Fruit fly (Drosophila melanogaster) whole organism, wandering third instar larva: Measurements from ENCODE around the gene Vps60.

ENCODE experiments used
- Abd-B ChIP-seq: fragments of >200 bp; optimal IDR thresholded peaks from 2 replicates; lab custom pipeline; 2017; ENCODE audit warnings: missing biosample characterization, missing genetic modification characterization
- CG32264 ChIP-seq: fragments of 200-800 bp; sonication (Bioruptor generic); optimal IDR thresholded peaks from 2 replicates; lab custom pipeline; 2016; ENCODE audit warnings: missing biosample characterization, missing genetic modification characterization
- CG9705 ChIP-seq: fragments of 200-800 bp; sonication (Bioruptor generic); optimal IDR thresholded peaks from 2 replicates; lab custom pipeline; 2018; ENCODE audit warnings: missing biosample characterization, mild to moderate bottlenecking, missing genetic modification characterization
- Dfd ChIP-seq: fragments of >200 bp; optimal IDR thresholded peaks from 2 replicates; lab custom pipeline; 2017; ENCODE audit warnings: missing biosample characterization, missing genetic modification characterization
- Dif ChIP-seq: fragments of 200-275, 200-300 bp; sonication (Bioruptor generic); optimal IDR thresholded peaks from 2 replicates; lab custom pipeline; 2018; ENCODE audit warnings: missing biosample characterization, missing genetic modification characterization; ENCODE audit not compliant: partially characterized antibody
- GATAd ChIP-seq: sonication (Bioruptor generic); optimal IDR thresholded peaks from 2 replicates; lab custom pipeline; 2016; ENCODE audit warnings: missing biosample characterization, missing genetic modification characterization
- HLH106 ChIP-seq: fragments of 200-800 bp; optimal IDR thresholded peaks from 3 replicates; lab custom pipeline; 2019; ENCODE audit warnings: missing biosample characterization, mild to moderate bottlenecking, missing genetic modification characterization, moderate library complexity
- Hnf4 ChIP-seq: fragments of 200-800 bp; sonication (Bioruptor generic); optimal IDR thresholded peaks from 2 replicates; lab custom pipeline; 2016; ENCODE audit warnings: missing biosample characterization, mild to moderate bottlenecking, missing genetic modification characterization
- Hr78 ChIP-seq: fragments of >200 bp; optimal IDR thresholded peaks from 2 replicates; lab custom pipeline; 2017; ENCODE audit warnings: missing biosample characterization, missing genetic modification characterization
- Hr83 ChIP-seq: fragments of 200-300 bp; sonication (Bioruptor generic); optimal IDR thresholded peaks from 2 replicates; lab custom pipeline; 2016; ENCODE audit warnings: missing biosample characterization, mild to moderate bottlenecking, missing genetic modification characterization, moderate library complexity; ENCODE audit not compliant: poor library complexity, severe bottlenecking
- Jra ChIP-seq: sonication (Bioruptor generic); optimal IDR thresholded peaks from 2 replicates; lab custom pipeline; 2016; ENCODE audit warnings: missing biosample characterization, missing genetic modification characterization
- Mio ChIP-seq: sonication (Bioruptor generic); optimal IDR thresholded peaks from 2 replicates; lab custom pipeline; 2016; ENCODE audit warnings: missing biosample characterization, missing genetic modification characterization
- Myc ChIP-seq: fragments of >200 bp; optimal IDR thresholded peaks from 2 replicates; lab custom pipeline; 2017
- N ChIP-seq: fragments of >200 bp; optimal IDR thresholded peaks from 2 replicates; lab custom pipeline; 2018; ENCODE audit warnings: missing biosample characterization, missing external identifiers, missing genetic modification characterization
- OdsH ChIP-seq: fragments of 200-800 bp; sonication (Bioruptor generic); optimal IDR thresholded peaks from 2 replicates; lab custom pipeline; 2016; ENCODE audit warnings: missing biosample characterization, mild to moderate bottlenecking, missing genetic modification characterization
- Sp1 ChIP-seq: fragments of 200-800 bp; sonication (Bioruptor generic); optimal IDR thresholded peaks from 3 replicates; lab custom pipeline; 2019; ENCODE audit warnings: missing biosample characterization, mild to moderate bottlenecking, missing genetic modification characterization, moderate library complexity
- Vsx2 ChIP-seq: fragments of 200-300, 225-300 bp; sonication (Bioruptor generic); optimal IDR thresholded peaks from 2 replicates; lab custom pipeline; 2018; ENCODE audit warnings: missing biosample characterization, missing genetic modification characterization; ENCODE audit not compliant: partially characterized antibody
- br ChIP-seq: fragments of 200-800 bp; sonication (Bioruptor generic); optimal IDR thresholded peaks from 2 replicates; lab custom pipeline; 2016; ENCODE audit warnings: missing biosample characterization, missing genetic modification characterization
- dl ChIP-seq, 2 experiments: fragments of 175-275, 200-275 bp in 1 of 2; fragments of 200-275 bp in 1 of 2; sonication (Bioruptor generic); optimal IDR thresholded peaks; lab custom pipeline; 2018; ENCODE audit warnings: mild to moderate bottlenecking in 2 of 2, missing biosample characterization in 2 of 2, missing genetic modification characterization in 2 of 2, moderate library complexity in 2 of 2; ENCODE audit not compliant: partially characterized antibody in 2 of 2, insufficient read depth in 1 of 2
- dmrt93B ChIP-seq: fragments of 200-800 bp; sonication (Bioruptor generic); optimal IDR thresholded peaks from 2 replicates; lab custom pipeline; 2018; ENCODE audit warnings: missing biosample characterization, mild to moderate bottlenecking, missing genetic modification characterization
- dsf ChIP-seq: sonication (Bioruptor generic); optimal IDR thresholded peaks from 2 replicates; lab custom pipeline; 2016; ENCODE audit warnings: missing biosample characterization, missing genetic modification characterization, borderline replicate concordance
- foxo ChIP-seq, 2 experiments: fragments of 200-800 bp; sonication (Bioruptor generic); optimal IDR thresholded peaks; 2 replicates in 1 of 2; 3 replicates in 1 of 2; lab custom pipeline; 2016 to 2017; ENCODE audit warnings: missing biosample characterization in 2 of 2, missing genetic modification characterization in 2 of 2
- h ChIP-seq: fragments of 200-800 bp; sonication (Bioruptor generic); optimal IDR thresholded peaks from 3 replicates; lab custom pipeline; 2016; ENCODE audit warnings: missing biosample characterization, mild to moderate bottlenecking, missing genetic modification characterization
- lola ChIP-seq: fragments of >200 bp; optimal IDR thresholded peaks from 2 replicates; lab custom pipeline; 2017; ENCODE audit warnings: missing biosample characterization, missing genetic modification characterization
- pan ChIP-seq: fragments of >200 bp; optimal IDR thresholded peaks from 2 replicates; lab custom pipeline; 2017
- psq ChIP-seq: fragments of 200-800 bp; sonication (Bioruptor generic); optimal IDR thresholded peaks from 3 replicates; lab custom pipeline; 2017; ENCODE audit warnings: missing biosample characterization, mild to moderate bottlenecking, missing genetic modification characterization, moderate library complexity
- rgr ChIP-seq: fragments of 200-800 bp; sonication (Bioruptor generic); optimal IDR thresholded peaks from 3 replicates; lab custom pipeline; 2016; ENCODE audit warnings: missing biosample characterization, mild to moderate bottlenecking, missing genetic modification characterization
- sage ChIP-seq: fragments of 200-800 bp; sonication (Bioruptor generic); optimal IDR thresholded peaks from 2 replicates; lab custom pipeline; 2016; ENCODE audit warnings: missing biosample characterization, mild to moderate bottlenecking, missing genetic modification characterization
- sv ChIP-seq: fragments of 200-800 bp; sonication (Bioruptor generic); optimal IDR thresholded peaks from 3 replicates; lab custom pipeline; 2016; ENCODE audit warnings: missing biosample characterization, missing genetic modification characterization
- usp ChIP-seq: fragments of >200 bp; optimal IDR thresholded peaks from 2 replicates; lab custom pipeline; 2017; ENCODE audit warnings: missing biosample characterization, missing genetic modification characterization
- woc ChIP-seq: sonication (Bioruptor generic); optimal IDR thresholded peaks from 2 replicates; lab custom pipeline; 2016; ENCODE audit warnings: missing biosample characterization, mild to moderate bottlenecking, missing genetic modification characterization

Vps60 gene

dm6 chr3L:17596897-17597296 is 24.5 kb downstream of the Vps60 start (continued):
- no peak for TF ChIP-seq Mio (GFP tag; lab: Kevin White, UChicago)
- TF ChIP-seq Dif (GFP tag; lab: Kevin White, UChicago), result no peak
- TF ChIP-seq Dfd (GFP tag; lab: Kevin White, UChicago), result no peak
- TF ChIP-seq GATAd (GFP tag; lab: Kevin White, UChicago), result no peak
- no peak for TF ChIP-seq N (GFP tag; lab: Kevin White, UChicago)
- TF ChIP-seq usp, result no peak
- no peak for TF ChIP-seq rgr (GFP tag; lab: Kevin White, UChicago)
- TF ChIP-seq dsf (GFP tag; lab: Kevin White, UChicago), result no peak
- no peak for TF ChIP-seq CG32264
- no peak for TF ChIP-seq h (GFP tag; lab: Kevin White, UChicago)
- no peak for TF ChIP-seq psq (GFP tag; lab: Kevin White, UChicago)

dm6 chr3L:17595810-17596561 is 25.4 kb downstream of the Vps60 start:
- TF ChIP-seq Hr78 (no peak), HLH106 (tag; lab: Kevin White, UChicago) (no peak), h (GFP tag; lab: Kevin White, UChicago) (no peak), CG32264 (no peak), Myc (no peak), pan (lab: Kevin White, UChicago) (no peak), lola (GFP tag; lab: Kevin White, UChicago) (no peak), Hr83 (GFP tag; lab: Kevin White, UChicago) (no peak), Abd-B (no peak), N (GFP tag; lab: Kevin White, UChicago) (no peak), br (GFP tag; lab: Kevin White, UChicago) (no peak), Vsx2 (GFP tag; lab: Kevin White, UChicago) (no peak), foxo (GFP tag; optimal IDR thresholded peaks at IDR 0.05; lab: Kevin White, UChicago) (no peak), usp (no peak), sage (GFP tag; lab: Kevin White, UChicago) (no peak), GATAd (GFP tag; lab: Kevin White, UChicago) (no peak), dmrt93B (no peak), psq (GFP tag; lab: Kevin White, UChicago) (no peak), sv (GFP tag; lab: Kevin White, UChicago) (no peak)

- TF ChIP-seq sv (GFP tag; lab: Kevin White, UChicago) (no peak), Dfd (GFP tag; lab: Kevin White, UChicago) (peak; percentile 45), N (GFP tag; lab: Kevin White, UChicago) (no peak)
Measured at dm6 chr3L:17593174-17593573, 28.3 kb downstream of the Vps60 start.

- TF ChIP-seq dl (GFP tag; optimal IDR thresholded peaks at IDR 0.05; lab: Kevin White, UChicago; ENCODE audit: insufficient read depth in 1 of 2, partially characterized antibody in 2 of 2), result no peak
- no peak for TF ChIP-seq Hnf4
- no peak for TF ChIP-seq CG32264
- no peak for TF ChIP-seq CG9705 (GFP tag; lab: Kevin White, UChicago)
- no peak for TF ChIP-seq sv (GFP tag; lab: Kevin White, UChicago)
- TF ChIP-seq pan (lab: Kevin White, UChicago), result no peak
- no peak for TF ChIP-seq br (GFP tag; lab: Kevin White, UChicago)
- no peak for TF ChIP-seq dmrt93B
- TF ChIP-seq woc (GFP tag; lab: Kevin White, UChicago), result no peak
- TF ChIP-seq Dif (GFP tag; lab: Kevin White, UChicago), result no peak
- TF ChIP-seq psq (GFP tag; lab: Kevin White, UChicago), result no peak
- no peak for TF ChIP-seq Hr78
- TF ChIP-seq Vsx2 (GFP tag; lab: Kevin White, UChicago), result no peak
- no peak for TF ChIP-seq Sp1
- no peak for TF ChIP-seq usp
- TF ChIP-seq rgr (GFP tag; lab: Kevin White, UChicago), result no peak
- TF ChIP-seq OdsH (GFP tag; lab: Kevin White, UChicago), result no peak
- no peak for TF ChIP-seq lola (GFP tag; lab: Kevin White, UChicago)
- no peak for TF ChIP-seq Jra (GFP tag; lab: Kevin White, UChicago)
- TF ChIP-seq, all 38 proteins: peak for 0
Measured at dm6 chr3L:17591217-17591467, 30.3 kb downstream of the Vps60 start.
